Worm (Caenorhabditis elegans) whole organism, young adult: ENCODE measurements around the gene pmt-1.

Experiments used
- B0019.2 ChIP-seq: fragments of 200-800 bp; sonication (Bioruptor generic); conservative IDR thresholded peaks from 2 replicates; pipeline ENCODE4 v1.3.6; 2022; ENCODE audit warnings: missing genetic modification reagents, missing genetic modification characterization, missing compliant biosample characterization
- B0336.3 ChIP-seq: fragments of 200-800 bp; sonication (Bioruptor generic); IDR thresholded peaks from 2 replicates; pipeline ENCODE4 v1.3.6; 2022; ENCODE audit warnings: missing genetic modification characterization, missing compliant biosample characterization
- F10E7.11 ChIP-seq: sonication (generic microtip); optimal IDR thresholded peaks from 2 replicates; lab custom pipeline; 2017; ENCODE audit warnings: mild to moderate bottlenecking, missing genetic modification characterization, moderate library complexity, missing compliant biosample characterization
- F33H1.4 ChIP-seq: fragments of 200-800 bp; sonication (Bioruptor generic); IDR thresholded peaks from 2 replicates; pipeline ENCODE4 v1.3.6; 2022; ENCODE audit warnings: missing genetic modification reagents, missing genetic modification characterization, missing compliant biosample characterization
- F52B5.7 ChIP-seq: sonication (generic microtip); optimal IDR thresholded peaks from 2 replicates; lab custom pipeline; 2016; ENCODE audit warnings: mild to moderate bottlenecking, missing genetic modification characterization, missing compliant biosample characterization
- K12H6.12 ChIP-seq: fragments of 200-800 bp; sonication (Bioruptor generic); optimal IDR thresholded peaks from 2 replicates; lab custom pipeline; 2018; ENCODE audit warnings: mild to moderate bottlenecking, missing genetic modification characterization, missing compliant biosample characterization
- Y53F4B.3 ChIP-seq: fragments of 200-800 bp; sonication (Bioruptor generic); IDR thresholded peaks from 2 replicates; pipeline ENCODE4 v1.3.6; 2022; ENCODE audit warnings: missing genetic modification reagents, missing genetic modification characterization, missing compliant biosample characterization
- ZK185.1 ChIP-seq: sonication (generic microtip); optimal IDR thresholded peaks from 2 replicates; lab custom pipeline; 2016; ENCODE audit warnings: mild to moderate bottlenecking, missing genetic modification characterization, missing compliant biosample characterization; ENCODE audit not compliant: poor library complexity, severe bottlenecking
- attf-6 ChIP-seq: fragments of 200-800 bp; sonication (Bioruptor generic); IDR thresholded peaks from 2 replicates; pipeline ENCODE4 v1.3.6; 2022; ENCODE audit warnings: missing genetic modification reagents, missing genetic modification characterization, missing compliant biosample characterization
- bed-1 ChIP-seq: fragments of 200-800 bp; sonication (Bioruptor generic); IDR thresholded peaks from 2 replicates; pipeline ENCODE4 v1.3.6; 2022; ENCODE audit warnings: missing genetic modification reagents, missing genetic modification characterization, missing compliant biosample characterization
- ccch-3 ChIP-seq: fragments of 200-800 bp; sonication (Bioruptor generic); optimal IDR thresholded peaks from 2 replicates; lab custom pipeline; 2018; ENCODE audit warnings: mild to moderate bottlenecking, missing genetic modification characterization, missing compliant biosample characterization
- cebp-1 ChIP-seq, 2 experiments: fragments of 200-800 bp in 1 of 2; sonication (Bioruptor generic) in 1 of 2; sonication (generic microtip) in 1 of 2; IDR thresholded peaks in 1 of 2; optimal IDR thresholded peaks in 1 of 2; 2 replicates each; pipeline versions ENCODE4 v1.3.6 to Lab custom; 2017 to 2022; ENCODE audit warnings: missing compliant biosample characterization in 2 of 2, missing genetic modification characterization in 2 of 2, mild to moderate bottlenecking in 1 of 2, missing genetic modification reagents in 1 of 2, moderate library complexity in 1 of 2
- ceh-91 ChIP-seq: fragments of 200-800 bp; sonication (Bioruptor generic); IDR thresholded peaks from 2 replicates; pipeline ENCODE4 v1.3.6; 2022; ENCODE audit warnings: missing genetic modification reagents, missing genetic modification characterization, missing compliant biosample characterization
- chd-7 ChIP-seq: sonication (generic microtip); optimal IDR thresholded peaks from 2 replicates; lab custom pipeline; 2016; ENCODE audit warnings: mild to moderate bottlenecking, missing genetic modification characterization, moderate library complexity, missing compliant biosample characterization
- dpff-1 ChIP-seq: sonication (generic microtip); optimal IDR thresholded peaks from 2 replicates; lab custom pipeline; 2017; ENCODE audit warnings: mild to moderate bottlenecking, missing genetic modification characterization, missing compliant biosample characterization
- egrh-3 ChIP-seq: fragments of 200-800 bp; sonication (Bioruptor generic); IDR thresholded peaks from 2 replicates; pipeline ENCODE4 v1.3.6; 2022; ENCODE audit warnings: missing genetic modification reagents, missing genetic modification characterization, missing compliant biosample characterization
- ets-4 ChIP-seq: fragments of 200-800 bp; sonication (Bioruptor generic); optimal IDR thresholded peaks from 2 replicates; lab custom pipeline; 2018; ENCODE audit warnings: mild to moderate bottlenecking, missing genetic modification characterization, missing compliant biosample characterization
- fkh-3 ChIP-seq: sonication (generic microtip); optimal IDR thresholded peaks from 2 replicates; lab custom pipeline; 2016; ENCODE audit warnings: mild to moderate bottlenecking, missing genetic modification characterization, missing compliant biosample characterization
- gei-17 ChIP-seq: fragments of 200-800 bp; sonication (Bioruptor generic); optimal IDR thresholded peaks from 2 replicates; lab custom pipeline; 2018; ENCODE audit warnings: mild to moderate bottlenecking, missing genetic modification characterization, missing compliant biosample characterization
- him-1 ChIP-seq: sonication (generic microtip); optimal IDR thresholded peaks from 2 replicates; lab custom pipeline; 2016; ENCODE audit warnings: missing genotype, missing genetic modification reagents, missing genetic modification characterization, missing compliant biosample characterization
- hmg-20 ChIP-seq: fragments of 200-800 bp; sonication (Bioruptor generic); IDR thresholded peaks from 2 replicates; pipeline ENCODE4 v1.3.6; 2022; ENCODE audit warnings: missing genetic modification reagents, missing genetic modification characterization, missing compliant biosample characterization
- hrde-1 ChIP-seq: sonication (generic microtip); optimal IDR thresholded peaks from 2 replicates; lab custom pipeline; 2016; ENCODE audit warnings: missing genetic modification characterization, mild to moderate bottlenecking, missing compliant biosample characterization, moderate library complexity, missing genotype, missing genetic modification reagents, borderline replicate concordance
- let-607 ChIP-seq, 2 experiments: fragments of 200-800 bp in 1 of 2; sonication (Bioruptor generic) in 1 of 2; sonication (generic microtip) in 1 of 2; optimal IDR thresholded peaks; 2 replicates each; lab custom pipeline; 2016 to 2018; ENCODE audit warnings: mild to moderate bottlenecking in 2 of 2, missing compliant biosample characterization in 2 of 2, missing genetic modification characterization in 2 of 2, moderate library complexity in 2 of 2, missing genotype in 1 of 2
- lin-26 ChIP-seq: fragments of 200-800 bp; sonication (Bioruptor generic); IDR thresholded peaks from 2 replicates; pipeline ENCODE4 v1.3.6; 2022; ENCODE audit warnings: missing genetic modification reagents, missing genetic modification characterization, missing compliant biosample characterization
- lin-35 ChIP-seq, 3 experiments: fragments of 150-350 bp in 2 of 3; sonication (generic microtip) in 1 of 3; optimal IDR thresholded peaks; 2 replicates each; lab custom pipeline; 2014 to 2018; ENCODE audit warnings: missing biosample characterization in 3 of 3, missing genetic modification characterization in 3 of 3, missing genetic modification reagents in 3 of 3
- madf-10 ChIP-seq: sonication (generic microtip); optimal IDR thresholded peaks from 2 replicates; lab custom pipeline; 2016; ENCODE audit warnings: mild to moderate bottlenecking, missing genetic modification characterization, missing compliant biosample characterization
- mcd-1 ChIP-seq: fragments of 200-800 bp; sonication (Bioruptor generic); IDR thresholded peaks from 2 replicates; pipeline ENCODE4 v1.3.6; 2022; ENCODE audit warnings: missing genetic modification reagents, missing genetic modification characterization, missing compliant biosample characterization
- nfya-1 ChIP-seq: sonication (generic microtip); optimal IDR thresholded peaks from 2 replicates; lab custom pipeline; 2017; ENCODE audit warnings: antibody characterized with exemption, missing compliant biosample characterization, missing genetic modification characterization, borderline replicate concordance; ENCODE audit not compliant: insufficient read depth
- nfya-2 ChIP-seq: fragments of 200-800 bp; sonication (Bioruptor generic); IDR thresholded peaks from 2 replicates; pipeline ENCODE4 v1.3.6; 2022; ENCODE audit warnings: missing genetic modification reagents, missing genetic modification characterization, missing compliant biosample characterization
- nfyb-1 ChIP-seq: fragments of 200-800 bp; sonication (Bioruptor generic); IDR thresholded peaks from 2 replicates; pipeline ENCODE4 v1.3.6; 2022; ENCODE audit warnings: missing genetic modification reagents, missing genetic modification characterization, missing compliant biosample characterization
- nhr-80 ChIP-seq: sonication (generic microtip); optimal IDR thresholded peaks from 2 replicates; lab custom pipeline; 2016; ENCODE audit warnings: missing genetic modification characterization, missing compliant biosample characterization
- pha-4 ChIP-seq: fragments of 150-350 bp; sonication (generic microtip); optimal IDR thresholded peaks from 2 replicates; lab custom pipeline; 2014; ENCODE audit warnings: missing biosample characterization, missing genetic modification reagents, missing genetic modification characterization
- sdz-38 ChIP-seq: sonication (generic microtip); optimal IDR thresholded peaks from 2 replicates; lab custom pipeline; 2016; ENCODE audit warnings: missing genotype, missing genetic modification characterization, missing compliant biosample characterization
- snpc-4 ChIP-seq, 5 experiments: fragments of 150-350 bp in 1 of 5; sonication (generic microtip) in 4 of 5; optimal IDR thresholded peaks; 2 replicates each; lab custom pipeline; 2014 to 2018; ENCODE audit warnings: missing genetic modification characterization in 5 of 5, missing biosample characterization in 3 of 5, antibody characterized with exemption in 2 of 5, mild to moderate bottlenecking in 2 of 5, missing compliant biosample characterization in 2 of 5, missing genotype in 2 of 5, moderate library complexity in 2 of 5, missing genetic modification reagents in 1 of 5
- sptf-2 ChIP-seq: fragments of 200-800 bp; sonication (Bioruptor generic); optimal IDR thresholded peaks from 2 replicates; lab custom pipeline; 2018; ENCODE audit warnings: mild to moderate bottlenecking, missing genetic modification characterization, missing compliant biosample characterization
- tbp1 ChIP-seq: fragments of 200-800 bp; sonication (Bioruptor generic); optimal IDR thresholded peaks from 2 replicates; lab custom pipeline; 2018; ENCODE audit warnings: mild to moderate bottlenecking, missing genetic modification characterization, missing compliant biosample characterization
- unc-62 ChIP-seq: fragments of 150-350 bp; optimal IDR thresholded peaks from 2 replicates; lab custom pipeline; 2014; ENCODE audit warnings: missing biosample characterization, missing genetic modification reagents, missing genetic modification characterization
- ztf-6 ChIP-seq: fragments of 200-800 bp; sonication (Bioruptor generic); IDR thresholded peaks from 2 replicates; pipeline ENCODE4 v1.3.6; 2022; ENCODE audit warnings: missing genetic modification reagents, missing genetic modification characterization, missing compliant biosample characterization

The pmt-1 gene

DNA sequence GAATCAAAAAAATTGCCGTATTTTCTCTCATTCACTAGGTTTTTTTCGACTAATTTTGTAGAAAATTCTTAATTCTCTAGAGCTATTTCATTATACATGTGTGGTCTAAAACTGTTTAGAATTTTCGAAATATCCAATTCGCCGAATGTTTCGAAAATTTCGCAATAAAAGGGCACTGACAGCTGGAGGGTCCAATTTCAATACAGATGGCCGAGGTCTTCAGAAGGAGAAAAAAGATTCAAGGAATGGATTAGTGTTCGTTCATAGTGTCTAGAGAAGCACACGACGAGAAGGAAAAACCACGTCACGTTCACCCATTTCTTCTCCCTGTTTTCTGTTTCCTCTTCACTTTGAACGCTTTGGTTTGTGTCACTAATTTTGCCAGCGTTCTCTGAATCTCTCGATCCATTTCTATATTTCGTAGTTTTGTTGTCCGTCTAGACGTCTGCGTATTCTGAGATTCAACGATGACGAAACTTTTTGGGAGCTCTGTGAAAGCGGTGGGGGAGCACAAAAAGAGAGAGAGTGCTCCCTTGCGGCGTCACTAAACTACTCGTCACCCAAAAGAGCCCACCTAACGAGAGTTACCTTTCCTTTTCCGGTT is 43.8 kb upstream of the pmt-1 start (continued):
- TF ChIP-seq unc-62 (GFP tag; lab: Kevin White, UChicago) (no peak), him-1 (tag; lab: Kevin White, UChicago) (no peak)

DNA sequence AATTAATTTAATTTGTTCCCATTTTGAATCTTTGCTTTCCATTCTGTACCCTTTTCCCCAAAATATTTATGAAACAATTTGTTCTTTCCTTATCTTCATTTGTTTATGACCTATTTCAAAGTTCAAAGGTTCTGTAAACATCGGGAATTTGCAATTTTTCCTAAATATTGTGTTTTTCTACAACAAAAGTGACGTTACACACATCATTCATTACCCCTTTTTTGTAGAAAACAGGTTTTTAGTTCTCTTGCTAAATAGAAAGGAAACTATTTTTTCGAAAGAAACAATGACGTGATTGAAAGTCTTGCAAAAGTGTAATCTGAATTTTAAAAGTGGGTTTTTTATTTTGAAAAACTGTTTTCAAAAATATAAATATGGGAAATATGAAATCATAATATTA is 42.3 kb upstream of the pmt-1 start:
- TF ChIP-seq attf-6 (no peak), hmg-20 (no peak), Y53F4B.3 (GFP tag; lab: Robert Waterston, UW) (no peak), K12H6.12 (tag; lab: Kevin White, UChicago) (no peak), hrde-1 (tag; lab: Kevin White, UChicago) (no peak), gei-17 (GFP tag; lab: Kevin White, UChicago) (no peak), snpc-4 (GFP tag; optimal IDR thresholded peaks at IDR 0.05; lab: Kevin White, UChicago) (no peak), snpc-4 (tag; optimal IDR thresholded peaks at IDR 0.05; lab: Kevin White, UChicago) (no peak), let-607 (tag; optimal IDR thresholded peaks at IDR 0.05; lab: Kevin White, UChicago) (no peak), nfya-2 (GFP tag; lab: Robert Waterston, UW) (no peak)

DNA sequence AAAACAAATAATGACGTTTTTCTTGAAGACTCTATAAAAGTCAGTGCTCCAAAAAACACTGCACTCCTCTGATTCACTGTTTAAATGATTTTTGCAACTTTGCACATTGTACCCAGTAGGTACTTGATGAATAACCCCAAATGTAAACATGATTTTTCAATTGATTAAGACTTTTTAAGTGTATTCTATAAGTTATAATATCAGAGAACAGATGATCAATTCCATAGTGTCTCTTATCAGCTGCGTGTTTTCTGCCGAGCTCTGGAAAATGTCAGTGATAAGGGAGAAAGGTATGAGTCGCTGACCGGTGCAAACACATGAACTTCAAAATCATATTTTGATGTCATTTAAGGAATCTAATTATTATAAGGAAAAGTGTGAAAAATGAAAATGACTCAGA is 41.5 kb upstream of the pmt-1 start:
- TF ChIP-seq unc-62 (GFP tag; lab: Kevin White, UChicago): peak; percentile 36
- TF ChIP-seq pha-4: peak; percentile 67
- TF ChIP-seq dpff-1 (tag; lab: Kevin White, UChicago): no peak
- no peak for TF ChIP-seq cebp-1 (GFP tag; IDR thresholded peaks at IDR 0.05; lab: Robert Waterston, UW)
- TF ChIP-seq cebp-1 (tag; optimal IDR thresholded peaks at IDR 0.05; lab: Kevin White, UChicago): peak; percentile 46
- TF ChIP-seq B0336.3 (GFP tag; lab: Robert Waterston, UW): 0 out of 2 replicates have a peak, but pooled peaks have one; percentile 29
- no peak for TF ChIP-seq F52B5.7 (tag; lab: Kevin White, UChicago)
- TF ChIP-seq nhr-80 (tag; lab: Kevin White, UChicago): peak; percentile 88
- TF ChIP-seq fkh-3 (tag; lab: Kevin White, UChicago): no peak
- peak; percentile 11 for TF ChIP-seq ets-4 (GFP tag; lab: Kevin White, UChicago)
- TF ChIP-seq tbp1 (GFP tag; lab: Kevin White, UChicago): peak; percentile 3

DNA sequence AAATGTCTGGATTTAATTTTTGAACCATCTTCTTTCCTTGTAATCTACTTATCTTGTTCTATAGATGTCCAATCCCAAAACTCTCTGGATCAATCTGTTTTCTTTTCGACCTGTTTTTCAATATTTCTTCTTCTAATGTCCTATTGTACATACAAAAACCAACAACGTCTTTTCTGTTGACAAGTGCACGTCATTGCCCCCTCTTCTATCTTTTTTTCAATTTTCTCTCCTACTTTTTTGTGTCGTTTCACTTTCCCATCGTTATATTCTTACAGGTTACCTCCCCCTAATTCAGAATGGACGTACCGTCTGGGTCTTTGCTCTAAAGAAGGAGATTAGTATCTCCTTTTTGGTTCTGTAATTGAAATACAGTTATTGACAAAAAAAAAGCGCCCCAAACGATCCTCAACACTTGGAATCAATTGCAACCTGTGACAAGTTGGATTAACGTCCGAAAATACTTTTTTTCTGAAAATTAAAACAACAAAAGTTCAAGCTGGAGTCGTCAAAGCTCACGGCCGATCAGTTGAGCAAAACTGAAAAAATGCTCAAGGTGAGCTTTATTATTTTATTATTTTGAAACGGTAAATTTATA is 40.5 kb upstream of the pmt-1 start, which contains the start of gene vhp-1:
vhp-1 (plus strand) TSS at position 545 of the 595 bp plus-strand sequence.
- TF ChIP-seq sdz-38 (tag; lab: Kevin White, UChicago) (no peak), Y53F4B.3 (GFP tag; lab: Robert Waterston, UW) (no peak), lin-26 (GFP tag; lab: Robert Waterston, UW) (no peak), fkh-3 (tag; lab: Kevin White, UChicago) (no peak), egrh-3 (GFP tag; lab: Robert Waterston, UW) (no peak)

DNA sequence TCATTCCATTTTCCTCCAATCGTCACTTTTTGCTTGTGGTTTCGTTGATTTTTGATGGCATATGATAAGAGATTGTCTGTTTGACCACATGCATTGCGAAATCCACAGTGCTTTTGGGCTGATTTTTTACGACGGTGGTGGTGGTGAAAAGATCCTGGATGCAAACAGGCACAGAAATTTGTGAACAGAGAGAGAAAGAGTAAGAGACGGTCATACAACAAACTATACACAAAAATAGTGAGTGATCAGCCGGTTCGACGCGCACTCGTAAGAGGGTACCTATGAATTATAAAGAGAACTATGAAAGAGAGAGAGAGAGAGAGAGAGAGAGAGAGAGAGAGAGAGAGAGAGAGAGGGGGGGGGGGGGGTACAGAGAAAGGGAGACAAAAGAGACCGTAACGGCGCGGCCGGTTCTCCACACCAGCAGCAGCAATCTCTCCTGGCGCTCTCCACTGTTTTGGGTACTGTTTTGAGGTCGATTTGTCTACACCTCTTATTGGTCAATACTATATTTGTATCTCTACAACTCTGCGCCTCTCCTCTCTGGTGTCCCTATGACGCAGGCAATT is 39.5 kb upstream of the pmt-1 start:
- TF ChIP-seq chd-7 (peak; percentile 54), sptf-2 (GFP tag; lab: Kevin White, UChicago) (no peak), nfya-1 (no peak), ztf-6 (GFP tag; lab: Robert Waterston, UW) (no peak), F10E7.11 (tag; lab: Kevin White, UChicago) (no peak), mcd-1 (GFP tag; lab: Robert Waterston, UW) (peak; percentile 67), ccch-3 (GFP tag; lab: Kevin White, UChicago) (no peak), cebp-1 (GFP tag; IDR thresholded peaks at IDR 0.05; lab: Robert Waterston, UW) (peak; percentile 91), cebp-1 (tag; optimal IDR thresholded peaks at IDR 0.05; lab: Kevin White, UChicago) (peak; percentile 97), ceh-91 (GFP tag; lab: Robert Waterston, UW) (no peak), bed-1 (GFP tag; lab: Robert Waterston, UW) (no peak), F33H1.4 (GFP tag; lab: Robert Waterston, UW) (no peak), lin-35 (GFP tag; optimal IDR thresholded peaks at IDR 0.05; lab: Kevin White, UChicago) (no peak), madf-10 (no peak), ZK185.1 (tag; lab: Kevin White, UChicago) (peak; percentile 18), nfyb-1 (GFP tag; lab: Robert Waterston, UW) (0 out of 2 replicates have a peak, but pooled peaks have one; percentile 18), B0019.2 (GFP tag; lab: Robert Waterston, UW) (no peak)
